Worm (Caenorhabditis elegans): ENCODE data around the gene F07H5.13.

F07H5.13 gene

ce11 chrII:8789828-8790558, at the start of gene F07H5.13 (continued):
- no peak for TF ChIP-seq nfya-2 (GFP tag; IDR thresholded peaks at IDR 0.05)
- no peak for TF ChIP-seq unc-130 (GFP tag; optimal IDR thresholded peaks at IDR 0.05)
- TF ChIP-seq F10E7.11 (tag; optimal IDR thresholded peaks at IDR 0.05): no peak
- TF ChIP-seq ceh-40 (GFP tag; IDR thresholded peaks at IDR 0.05): no peak
- no peak for TF ChIP-seq hrde-1 (tag; optimal IDR thresholded peaks at IDR 0.05; ENCODE audit: borderline replicate concordance)
- TF ChIP-seq rec-8 (tag; optimal IDR thresholded peaks at IDR 0.05): no peak
- TF ChIP-seq rcor-1 (GFP tag; IDR thresholded peaks at IDR 0.05): peak; percentile 21; the same call in 1 of the 2 replicates
- TF ChIP-seq ceh-91 (GFP tag; IDR thresholded peaks at IDR 0.05): no peak
- no peak for TF ChIP-seq nfya-1 (tag; optimal IDR thresholded peaks at IDR 0.05; ENCODE audit: borderline replicate concordance, insufficient read depth)
- no peak for TF ChIP-seq gei-17 (GFP tag; optimal IDR thresholded peaks at IDR 0.05)
- no peak for TF ChIP-seq pha-4 (tag; optimal IDR thresholded peaks at IDR 0.05)
- no peak for TF ChIP-seq aptf-2 (GFP tag; conservative IDR thresholded peaks at IDR 0.05)
- no peak for TF ChIP-seq tbx-9 (tag; optimal IDR thresholded peaks at IDR 0.05; ENCODE audit: borderline replicate concordance)
- TF ChIP-seq ztf-22 (GFP tag; optimal IDR thresholded peaks at IDR 0.05): peak; percentile 20
- no peak for TF ChIP-seq aptf-3 (GFP tag; IDR thresholded peaks at IDR 0.05)
- no peak for TF ChIP-seq let-526 (GFP tag; IDR thresholded peaks at IDR 0.05)
- peak; percentile 13 for TF ChIP-seq snpc-4 (GFP tag; optimal IDR thresholded peaks at IDR 0.05)
- TF ChIP-seq snpc-4 (tag; optimal IDR thresholded peaks at IDR 0.05): peak in 1 of 4 experiments; percentile 21
- peak; percentile 11 for TF ChIP-seq ztf-3 (GFP tag; optimal IDR thresholded peaks at IDR 0.05)
- TF ChIP-seq mcd-1 (GFP tag; IDR thresholded peaks at IDR 0.05): no peak
- TF ChIP-seq attf-3 (GFP tag; conservative IDR thresholded peaks at IDR 0.05): no peak
- no peak for TF ChIP-seq ccch-3 (GFP tag; optimal IDR thresholded peaks at IDR 0.05)
- TF ChIP-seq ZK185.1 (tag; optimal IDR thresholded peaks at IDR 0.05; ENCODE audit: poor library complexity, severe bottlenecking): no peak
- TF ChIP-seq nhr-27 (tag; optimal IDR thresholded peaks at IDR 0.05): no peak
- no peak for TF ChIP-seq F57A8.1 (GFP tag; optimal IDR thresholded peaks at IDR 0.05)
- no peak for TF ChIP-seq madf-8 (GFP tag; conservative IDR thresholded peaks at IDR 0.05)
- no peak for TF ChIP-seq ceh-100 (GFP tag; IDR thresholded peaks at IDR 0.05)
- no peak for TF ChIP-seq egl-18 (GFP tag; IDR thresholded peaks at IDR 0.05)
- no peak for TF ChIP-seq dpl-1 (GFP tag; optimal IDR thresholded peaks at IDR 0.05)
- TF ChIP-seq C06A6.2 (GFP tag; conservative IDR thresholded peaks at IDR 0.05): no peak

- TF ChIP-seq nhr-179 (tag; optimal IDR thresholded peaks at IDR 0.05) (no peak), cebp-1 (GFP tag; IDR thresholded peaks at IDR 0.05) (no peak), cebp-1 (tag; optimal IDR thresholded peaks at IDR 0.05) (peak; percentile 35), C17E4.6 (GFP tag; IDR thresholded peaks at IDR 0.05) (no peak), aptf-3 (GFP tag; IDR thresholded peaks at IDR 0.05) (no peak), Y95B8A.8 (GFP tag; IDR thresholded peaks at IDR 0.05) (no peak), somi-1 (GFP tag; optimal IDR thresholded peaks at IDR 0.05) (peak; percentile 34), ztf-28 (GFP tag; IDR thresholded peaks at IDR 0.05) (no peak), mes-4 (tag; optimal IDR thresholded peaks at IDR 0.05) (no peak), let-526 (GFP tag; IDR thresholded peaks at IDR 0.05) (no peak), F52B5.7 (tag; optimal IDR thresholded peaks at IDR 0.05) (no peak), Y53G8AR.9 (GFP tag; conservative IDR thresholded peaks at IDR 0.05) (no peak), nhr-80 (tag; optimal IDR thresholded peaks at IDR 0.05) (peak; percentile 33), lag-1 (GFP tag; IDR thresholded peaks at IDR 0.05) (no peak), Y56A3A.18 (GFP tag; IDR thresholded peaks at IDR 0.05) (no peak), sdz-38 (tag; optimal IDR thresholded peaks at IDR 0.05) (no peak), ztf-22 (GFP tag; optimal IDR thresholded peaks at IDR 0.05) (peak; percentile 19), xnd-1 (tag; optimal IDR thresholded peaks at IDR 0.05) (no peak), die-1 (tag; optimal IDR thresholded peaks at IDR 0.05) (no peak), F37B4.10 (GFP tag; IDR thresholded peaks at IDR 0.05) (no peak), ztf-6 (GFP tag; IDR thresholded peaks at IDR 0.05) (no peak), nfya-1 (tag; optimal IDR thresholded peaks at IDR 0.05; ENCODE audit: borderline replicate concordance, insufficient read depth) (no peak)
These were observed 49.1 kb upstream of the F07H5.13 start for ce11 chrII:8741277-8741676.
